Worm (Caenorhabditis elegans) whole organism, L1 larva: ENCODE results near the gene hlh-27.

Experiments used
- F16B12.6 ChIP-seq: fragments of 150-350 bp; optimal IDR thresholded peaks from 2 replicates; lab custom pipeline; 2014; ENCODE audit warnings: missing biosample characterization, missing genetic modification characterization
- ama-1 ChIP-seq: fragments of 150-350 bp; optimal IDR thresholded peaks from 2 replicates; lab custom pipeline; 2014
- dsc-1 ChIP-seq: sonication (generic microtip); optimal IDR thresholded peaks from 2 replicates; lab custom pipeline; 2016; ENCODE audit warnings: mild to moderate bottlenecking, missing genetic modification characterization, missing compliant biosample characterization
- efl-1 ChIP-seq, 4 experiments: fragments of 150-350 bp; optimal IDR thresholded peaks in 3 of 4; peaks in 1 of 4; 1 replicate in 1 of 4; 2 replicates in 3 of 4; lab custom pipeline; 2014; ENCODE audit warnings: missing biosample characterization in 2 of 4, missing genetic modification characterization in 2 of 4, missing genetic modification reagents in 2 of 4
- egl-27 ChIP-seq, 2 experiments: fragments of 150-350 bp in 1 of 2; sonication (generic microtip); optimal IDR thresholded peaks; 3 replicates each; lab custom pipeline; 2017 to 2018; ENCODE audit warnings: missing biosample characterization in 2 of 2, missing genetic modification characterization in 2 of 2, missing genetic modification reagents in 2 of 2
- elt-2 ChIP-seq: sonication (generic microtip); optimal IDR thresholded peaks from 2 replicates; lab custom pipeline; 2016; ENCODE audit warnings: missing genetic modification characterization, mild to moderate bottlenecking, inconsistent platforms, missing compliant biosample characterization, missing genetic modification reagents
- elt-3 ChIP-seq, 6 experiments: fragments of 150-350 bp in 1 of 6; sonication (generic microtip); optimal IDR thresholded peaks; 2 replicates each; lab custom pipeline; 2017 to 2018; ENCODE audit warnings: missing biosample characterization in 6 of 6, missing genetic modification characterization in 6 of 6, inconsistent platforms in 1 of 6
- ets-5 ChIP-seq: fragments of 200-800 bp; sonication (Bioruptor generic); IDR thresholded peaks from 2 replicates; pipeline ENCODE4 v1.3.6; 2022; ENCODE audit warnings: missing genetic modification characterization, missing compliant biosample characterization
- fkh-10 ChIP-seq: sonication (generic microtip); optimal IDR thresholded peaks from 2 replicates; lab custom pipeline; 2017; ENCODE audit warnings: missing biosample characterization, missing genetic modification reagents, missing genetic modification characterization
- grh-1 ChIP-seq: fragments of 200-800 bp; sonication (Bioruptor generic); IDR thresholded peaks from 2 replicates; pipeline ENCODE4 v1.3.6; 2022; ENCODE audit warnings: missing genetic modification reagents, missing genetic modification characterization, missing compliant biosample characterization
- hlh-17 ChIP-seq: fragments of 200-800 bp; sonication (Bioruptor generic); optimal IDR thresholded peaks from 2 replicates; lab custom pipeline; 2018; ENCODE audit warnings: missing genetic modification characterization, mild to moderate bottlenecking, missing compliant biosample characterization, moderate library complexity, borderline replicate concordance
- hlh-4 ChIP-seq: sonication (generic microtip); optimal IDR thresholded peaks from 2 replicates; lab custom pipeline; 2016; ENCODE audit warnings: mild to moderate bottlenecking, missing genetic modification characterization, missing compliant biosample characterization
- irx-1 ChIP-seq: sonication (generic microtip); optimal IDR thresholded peaks from 2 replicates; lab custom pipeline; 2016; ENCODE audit warnings: missing genetic modification characterization, missing compliant biosample characterization
- jun-1 ChIP-seq: fragments of 150-350 bp; optimal IDR thresholded peaks from 2 replicates; lab custom pipeline; 2014; ENCODE audit warnings: missing biosample characterization, missing genetic modification reagents, missing genetic modification characterization
- lin-13 ChIP-seq: fragments of 150-350 bp; optimal IDR thresholded peaks from 2 replicates; lab custom pipeline; 2014; ENCODE audit warnings: missing biosample characterization, missing genetic modification reagents, missing genetic modification characterization
- lin-14 ChIP-seq: fragments of 200-800 bp; sonication (Bioruptor generic); optimal IDR thresholded peaks from 2 replicates; lab custom pipeline; 2018; ENCODE audit warnings: mild to moderate bottlenecking, missing genetic modification characterization, moderate library complexity, missing compliant biosample characterization
- lin-35 ChIP-seq, 2 experiments: fragments of 150-350 bp; optimal IDR thresholded peaks; 2 replicates each; lab custom pipeline; 2014; ENCODE audit warnings: missing biosample characterization in 2 of 2, missing genetic modification characterization in 2 of 2, missing genetic modification reagents in 2 of 2
- lin-39 ChIP-seq: fragments of 150-350 bp; optimal IDR thresholded peaks from 2 replicates; lab custom pipeline; 2014; ENCODE audit warnings: missing biosample characterization, missing genetic modification reagents, missing genetic modification characterization
- lsy-2 ChIP-seq, 2 experiments: fragments of 150-350 bp; optimal IDR thresholded peaks; 2 replicates each; lab custom pipeline; 2014; ENCODE audit warnings: missing biosample characterization in 2 of 2, missing genetic modification characterization in 2 of 2
- mab-9 ChIP-seq: fragments of 200-800 bp; sonication (Bioruptor generic); IDR thresholded peaks from 2 replicates; pipeline ENCODE4 v1.3.6; 2022; ENCODE audit warnings: missing genetic modification reagents, missing genetic modification characterization, missing compliant biosample characterization
- mdl-1 ChIP-seq, 2 experiments: fragments of 150-350 bp; optimal IDR thresholded peaks; 2 replicates each; lab custom pipeline; 2014 to 2017; ENCODE audit warnings: missing biosample characterization in 2 of 2, missing genetic modification characterization in 2 of 2, inconsistent platforms in 1 of 2
- nhr-12 ChIP-seq: sonication (generic microtip); optimal IDR thresholded peaks from 2 replicates; lab custom pipeline; 2017; ENCODE audit warnings: missing biosample characterization, missing genetic modification characterization
- nhr-20 ChIP-seq: sonication (generic microtip); optimal IDR thresholded peaks from 2 replicates; lab custom pipeline; 2016; ENCODE audit warnings: mild to moderate bottlenecking, missing genetic modification characterization, missing compliant biosample characterization
- nhr-47 ChIP-seq: sonication (generic microtip); optimal IDR thresholded peaks from 2 replicates; lab custom pipeline; 2016; ENCODE audit warnings: mild to moderate bottlenecking, missing genetic modification characterization, moderate library complexity, missing compliant biosample characterization
- nhr-71 ChIP-seq: sonication (generic microtip); optimal IDR thresholded peaks from 2 replicates; lab custom pipeline; 2016; ENCODE audit warnings: mild to moderate bottlenecking, missing genetic modification characterization, moderate library complexity, missing compliant biosample characterization
- nhr-77 ChIP-seq: fragments of 150-350 bp; optimal IDR thresholded peaks from 2 replicates; lab custom pipeline; 2014; ENCODE audit warnings: missing biosample characterization, missing genetic modification characterization
- nhr-84 ChIP-seq: sonication (generic microtip); optimal IDR thresholded peaks from 2 replicates; lab custom pipeline; 2017; ENCODE audit warnings: missing biosample characterization, missing genetic modification characterization
- nhr-85 ChIP-seq: sonication (generic microtip); peaks from one replicate; lab custom pipeline; 2016; ENCODE audit warnings: missing genetic modification characterization, inconsistent platforms, missing compliant biosample characterization
- nhr-90 ChIP-seq: sonication (generic microtip); optimal IDR thresholded peaks from 2 replicates; lab custom pipeline; 2016; ENCODE audit warnings: mild to moderate bottlenecking, missing genetic modification characterization, missing compliant biosample characterization; ENCODE audit not compliant: poor library complexity
- pag-3 ChIP-seq: sonication (generic microtip); optimal IDR thresholded peaks from 2 replicates; lab custom pipeline; 2017; ENCODE audit warnings: missing genetic modification characterization, mild to moderate bottlenecking, missing compliant biosample characterization, antibody characterized with exemption, borderline replicate concordance; ENCODE audit not compliant: insufficient read depth
- skn-1 ChIP-seq: fragments of 150-350 bp; optimal IDR thresholded peaks from 2 replicates; lab custom pipeline; 2014; ENCODE audit warnings: missing biosample characterization, missing genetic modification characterization
- sup-37 ChIP-seq: fragments of 200-800 bp; sonication (Bioruptor generic); optimal IDR thresholded peaks from 2 replicates; lab custom pipeline; 2018; ENCODE audit warnings: mild to moderate bottlenecking, missing genetic modification characterization, missing compliant biosample characterization
- tbx-2 ChIP-seq: sonication (generic microtip); optimal IDR thresholded peaks from 2 replicates; lab custom pipeline; 2016; ENCODE audit warnings: missing genetic modification characterization, missing compliant biosample characterization
- unc-62 ChIP-seq: fragments of 150-350 bp; optimal IDR thresholded peaks from 2 replicates; lab custom pipeline; 2014; ENCODE audit warnings: missing biosample characterization, missing genetic modification reagents, missing genetic modification characterization
- unc-86 ChIP-seq: sonication (generic microtip); optimal IDR thresholded peaks from 2 replicates; lab custom pipeline; 2016; ENCODE audit warnings: missing genetic modification characterization, missing compliant biosample characterization
- unc-98 ChIP-seq: fragments of 200-800 bp; sonication (Bioruptor generic); IDR thresholded peaks from 2 replicates; pipeline ENCODE4 v1.3.6; 2022; ENCODE audit warnings: missing genetic modification characterization, missing compliant biosample characterization
- ztf-11 ChIP-seq, 2 experiments: sonication (generic microtip); optimal IDR thresholded peaks; 2 replicates each; lab custom pipeline; 2016 to 2017; ENCODE audit warnings: missing genetic modification characterization in 2 of 2, missing biosample characterization in 1 of 2, missing compliant biosample characterization in 1 of 2

Gene hlh-27

ce11 chrII:5557134-5557533 is 17.1 kb upstream of the hlh-27 start:
- TF ChIP-seq lin-13 (no peak), fkh-10 (GFP tag; lab: Kevin White, UChicago) (no peak), elt-2 (tag; lab: Kevin White, UChicago) (peak; percentile 99), lin-35 (GFP tag; optimal IDR thresholded peaks at IDR 0.05; lab: Kevin White, UChicago) (peak in 1 of 2 experiments; percentile 57), unc-62 (GFP tag; lab: Kevin White, UChicago) (no peak), sup-37 (GFP tag; lab: Kevin White, UChicago) (no peak), lin-39 (tag; lab: Kevin White, UChicago) (no peak), F16B12.6 (no peak), ets-5 (GFP tag; lab: Robert Waterston, UW) (no peak), lin-14 (no peak), egl-27 (tag; optimal IDR thresholded peaks at IDR 0.05; lab: Kevin White, UChicago) (no peak), irx-1 (tag; lab: Kevin White, UChicago) (no peak), nhr-20 (tag; lab: Kevin White, UChicago) (peak; percentile 21), ztf-11 (tag; optimal IDR thresholded peaks at IDR 0.05; lab: Kevin White, UChicago) (no peak), mab-9 (GFP tag; lab: Robert Waterston, UW) (no peak), mdl-1 (tag; optimal IDR thresholded peaks at IDR 0.05; lab: Kevin White, UChicago) (peak in 1 of 2 experiments; percentile 22), dsc-1 (tag; lab: Kevin White, UChicago) (no peak), nhr-77 (tag; lab: Kevin White, UChicago) (no peak), jun-1 (tag; lab: Kevin White, UChicago) (no peak), unc-86 (no peak), nhr-71 (tag; lab: Kevin White, UChicago) (peak; percentile 59)

ce11 chrII:5556431-5556830 is 16.4 kb upstream of the hlh-27 start, which contains the start of gene ins-11:
Gene ins-11 (plus strand): TSS chrII:5556731.
- no peak for TF ChIP-seq nhr-47
- no peak for TF ChIP-seq hlh-17
- TF ChIP-seq nhr-84 (tag; lab: Kevin White, UChicago) = no peak
- no peak for TF ChIP-seq tbx-2
- TF ChIP-seq nhr-77 (tag; lab: Kevin White, UChicago) = no peak

- TF ChIP-seq elt-2 (tag; lab: Kevin White, UChicago) (peak; percentile 66), unc-98 (GFP tag; lab: Robert Waterston, UW) (no peak), efl-1 (optimal IDR thresholded peaks at IDR 0.05; lab: Kevin White, UChicago) (no peak), efl-1 (GFP tag; optimal IDR thresholded peaks at IDR 0.05 in 1 of 2; lab: Kevin White, UChicago) (peak in 1 of 2 experiments; percentile 76), pag-3 (tag; lab: Kevin White, UChicago) (no peak), hlh-4 (tag; lab: Kevin White, UChicago) (no peak), lsy-2 (tag; optimal IDR thresholded peaks at IDR 0.05; lab: Kevin White, UChicago) (no peak), elt-3 (tag; optimal IDR thresholded peaks at IDR 0.05; lab: Kevin White, UChicago) (no peak), skn-1 (tag; lab: Kevin White, UChicago) (no peak)
Measured at ce11 chrII:5555522-5555921, 15.5 kb upstream of the hlh-27 start.

ce11 chrII:5554788-5555187 is 14.8 kb upstream of the hlh-27 start:
- TF ChIP-seq nhr-84 (tag; lab: Kevin White, UChicago) (no peak), ama-1 (lab: Kevin White, UChicago) (no peak), hlh-17 (no peak), nhr-90 (tag; lab: Kevin White, UChicago) (no peak), nhr-12 (tag; lab: Kevin White, UChicago) (no peak), grh-1 (GFP tag; lab: Robert Waterston, UW) (no peak), nhr-85 (tag; lab: Kevin White, UChicago) (no peak)
- TF ChIP-seq, all 84 proteins: peak for 0
